Worm (Caenorhabditis elegans) whole organism, L2 larva: ENCODE data around the gene spop-1.

Experiments
- C34F6.9 ChIP-seq: fragments of 150-350 bp; optimal IDR thresholded peaks from 2 replicates; lab custom pipeline; 2014; ENCODE audit warnings: missing biosample characterization, missing genetic modification characterization
- F13H6.1 ChIP-seq: sonication (generic microtip); optimal IDR thresholded peaks from 2 replicates; lab custom pipeline; 2016; ENCODE audit warnings: missing genetic modification characterization, missing compliant biosample characterization
- R02D3.7 ChIP-seq: fragments of 150-350 bp; optimal IDR thresholded peaks from 2 replicates; lab custom pipeline; 2014; ENCODE audit warnings: missing biosample characterization, missing genetic modification characterization
- Y55F3AM.14 ChIP-seq: fragments of 200-800 bp; sonication (Bioruptor generic); optimal IDR thresholded peaks from 2 replicates; lab custom pipeline; 2018; ENCODE audit warnings: mild to moderate bottlenecking, missing genetic modification characterization, missing compliant biosample characterization
- ZK546.5 ChIP-seq: sonication (generic microtip); optimal IDR thresholded peaks from 2 replicates; lab custom pipeline; 2017; ENCODE audit warnings: missing biosample characterization, missing genetic modification characterization
- alr-1 ChIP-seq: fragments of 150-350 bp; optimal IDR thresholded peaks from 2 replicates; lab custom pipeline; 2014; ENCODE audit warnings: missing biosample characterization, missing genetic modification characterization
- aly-2 ChIP-seq: fragments of 150-350 bp; optimal IDR thresholded peaks from 2 replicates; lab custom pipeline; 2014; ENCODE audit warnings: missing biosample characterization, missing genetic modification characterization
- ama-1 ChIP-seq: fragments of 150-350 bp; optimal IDR thresholded peaks from 2 replicates; lab custom pipeline; 2018; ENCODE audit warnings: inconsistent platforms
- blmp-1 ChIP-seq: sonication (generic microtip); optimal IDR thresholded peaks from 2 replicates; lab custom pipeline; 2017; ENCODE audit warnings: missing genetic modification characterization, mild to moderate bottlenecking, missing compliant biosample characterization, antibody characterized with exemption, moderate library complexity; ENCODE audit not compliant: insufficient read depth
- ceh-16 ChIP-seq: fragments of 150-350 bp; optimal IDR thresholded peaks from 2 replicates; lab custom pipeline; 2014; ENCODE audit warnings: missing biosample characterization, missing genetic modification characterization
- ceh-82 ChIP-seq: fragments of 150-350 bp; optimal IDR thresholded peaks from 2 replicates; lab custom pipeline; 2014; ENCODE audit warnings: missing biosample characterization, missing genetic modification characterization
- crh-2 ChIP-seq: sonication (generic microtip); optimal IDR thresholded peaks from 2 replicates; lab custom pipeline; 2017; ENCODE audit warnings: missing biosample characterization, missing genetic modification characterization
- egl-27 ChIP-seq: sonication (generic microtip); optimal IDR thresholded peaks from 3 replicates; lab custom pipeline; 2017; ENCODE audit warnings: missing biosample characterization, missing genetic modification reagents, missing genetic modification characterization
- elt-1 ChIP-seq: fragments of 150-350 bp; optimal IDR thresholded peaks from 2 replicates; lab custom pipeline; 2014; ENCODE audit warnings: missing biosample characterization, missing genetic modification characterization
- fos-1 ChIP-seq: fragments of 150-350 bp; optimal IDR thresholded peaks from 2 replicates; lab custom pipeline; 2014; ENCODE audit warnings: missing biosample characterization, missing genetic modification characterization
- gmeb-1 ChIP-seq: fragments of 150-350 bp; optimal IDR thresholded peaks from 2 replicates; lab custom pipeline; 2014; ENCODE audit warnings: missing biosample characterization, missing genetic modification characterization
- lin-11 ChIP-seq: fragments of 150-350 bp; sonication (generic microtip); optimal IDR thresholded peaks from 2 replicates; lab custom pipeline; 2014; ENCODE audit warnings: missing biosample characterization, missing genetic modification characterization, inconsistent platforms, mixed read lengths
- lin-13 ChIP-seq: fragments of 150-350 bp; optimal IDR thresholded peaks from 2 replicates; lab custom pipeline; 2014; ENCODE audit warnings: missing biosample characterization, missing genetic modification reagents, missing genetic modification characterization
- lsy-2 ChIP-seq, 2 experiments: fragments of 150-350 bp in 1 of 2; sonication (generic microtip) in 1 of 2; optimal IDR thresholded peaks; 2 replicates each; lab custom pipeline; 2014 to 2017; ENCODE audit warnings: missing biosample characterization in 2 of 2, missing genetic modification characterization in 2 of 2
- mbf-1 ChIP-seq: sonication (generic microtip); optimal IDR thresholded peaks from 2 replicates; lab custom pipeline; 2017; ENCODE audit warnings: missing biosample characterization, missing genetic modification characterization
- mdl-1 ChIP-seq, 2 experiments: fragments of 150-350 bp in 1 of 2; sonication (generic microtip) in 1 of 2; optimal IDR thresholded peaks; 2 replicates each; lab custom pipeline; 2017; ENCODE audit warnings: missing biosample characterization in 2 of 2, missing genetic modification characterization in 2 of 2
- nhr-11 ChIP-seq: fragments of 150-350 bp; optimal IDR thresholded peaks from 2 replicates; lab custom pipeline; 2014; ENCODE audit warnings: missing biosample characterization, missing genetic modification characterization
- nhr-129 ChIP-seq: fragments of 150-350 bp; optimal IDR thresholded peaks from 2 replicates; lab custom pipeline; 2014; ENCODE audit warnings: missing biosample characterization, missing genetic modification characterization
- nhr-21 ChIP-seq: fragments of 150-350 bp; optimal IDR thresholded peaks from 2 replicates; lab custom pipeline; 2014; ENCODE audit warnings: missing biosample characterization, missing genetic modification characterization
- nhr-23 ChIP-seq: fragments of 150-350 bp; optimal IDR thresholded peaks from 2 replicates; lab custom pipeline; 2014; ENCODE audit warnings: missing biosample characterization, missing genetic modification reagents, missing genetic modification characterization
- nhr-237 ChIP-seq: fragments of 150-350 bp; optimal IDR thresholded peaks from 2 replicates; lab custom pipeline; 2014; ENCODE audit warnings: missing biosample characterization, missing genetic modification characterization
- nhr-25 ChIP-seq: fragments of 150-350 bp; sonication (generic microtip); optimal IDR thresholded peaks from 3 replicates; lab custom pipeline; 2014; ENCODE audit warnings: missing biosample characterization, missing genetic modification characterization
- nhr-6 ChIP-seq: fragments of 150-350 bp; optimal IDR thresholded peaks from 2 replicates; lab custom pipeline; 2014; ENCODE audit warnings: missing biosample characterization, missing genetic modification characterization
- nhr-77 ChIP-seq: fragments of 150-350 bp; optimal IDR thresholded peaks from 2 replicates; lab custom pipeline; 2014; ENCODE audit warnings: missing biosample characterization, missing genetic modification characterization
- peb-1 ChIP-seq: fragments of 150-350 bp; optimal IDR thresholded peaks from 2 replicates; lab custom pipeline; 2014; ENCODE audit warnings: missing biosample characterization, missing genetic modification characterization
- skn-1 ChIP-seq: sonication (generic microtip); optimal IDR thresholded peaks from 2 replicates; lab custom pipeline; 2017; ENCODE audit warnings: missing biosample characterization, missing genetic modification characterization
- sma-3 ChIP-seq: sonication (generic microtip); optimal IDR thresholded peaks from 2 replicates; lab custom pipeline; 2016; ENCODE audit warnings: missing genetic modification reagents, missing genetic modification characterization, missing compliant biosample characterization
- sma-9 ChIP-seq, 2 experiments: fragments of 150-350 bp in 1 of 2; sonication (generic microtip) in 1 of 2; optimal IDR thresholded peaks; 2 replicates each; lab custom pipeline; 2014 to 2016; ENCODE audit warnings: missing genetic modification characterization in 2 of 2, mild to moderate bottlenecking in 1 of 2, missing biosample characterization in 1 of 2, missing compliant biosample characterization in 1 of 2, missing genetic modification reagents in 1 of 2, moderate library complexity in 1 of 2
- unc-39 ChIP-seq: fragments of 150-350 bp; optimal IDR thresholded peaks from 2 replicates; lab custom pipeline; 2014; ENCODE audit warnings: missing biosample characterization, missing genetic modification characterization
- unc-55 ChIP-seq: fragments of 150-350 bp; sonication (generic microtip); optimal IDR thresholded peaks from 3 replicates; lab custom pipeline; 2014; ENCODE audit warnings: missing biosample characterization, missing genetic modification reagents, missing genetic modification characterization
- zag-1 ChIP-seq: fragments of 150-350 bp; optimal IDR thresholded peaks from 2 replicates; lab custom pipeline; 2014; ENCODE audit warnings: missing biosample characterization, missing genetic modification characterization
- ztf-1 ChIP-seq: fragments of 200-800 bp; sonication (Bioruptor generic); conservative IDR thresholded peaks from 2 replicates; pipeline ENCODE4 v1.3.6; 2022; ENCODE audit warnings: missing genetic modification characterization, missing compliant biosample characterization
- ztf-11 ChIP-seq: sonication (generic microtip); optimal IDR thresholded peaks from 2 replicates; lab custom pipeline; 2017; ENCODE audit warnings: missing biosample characterization, missing genetic modification characterization
- ztf-4 ChIP-seq: fragments of 150-350 bp; optimal IDR thresholded peaks from 2 replicates; lab custom pipeline; 2014; ENCODE audit warnings: missing biosample characterization, missing genetic modification characterization

The spop-1 gene

ce11 chrIII:10095377-10095776 is 2.5 kb downstream of the spop-1 start:
- TF ChIP-seq lsy-2 (tag; optimal IDR thresholded peaks at IDR 0.05; lab: Kevin White, UChicago) (peak in 1 of 2 experiments; percentile 66), mbf-1 (no peak)

DNA sequence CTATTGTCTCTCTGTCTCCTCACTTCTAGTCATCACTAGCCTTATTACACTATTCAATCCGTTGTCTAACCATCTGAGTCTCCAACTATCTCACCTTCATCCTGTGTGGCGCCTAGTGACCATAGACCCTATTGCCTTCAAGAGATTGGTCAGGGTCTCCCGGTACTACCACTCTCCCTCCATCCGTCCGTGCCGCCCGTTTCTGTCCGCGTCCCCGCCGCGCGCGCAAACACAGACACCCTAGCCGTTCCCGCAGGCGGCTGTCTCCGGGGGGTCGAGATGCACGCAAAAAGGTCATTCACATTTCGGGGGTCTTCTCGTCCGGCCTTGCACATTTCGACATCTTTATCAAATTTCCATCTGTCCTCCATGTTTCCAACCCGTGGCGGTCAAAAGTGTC is 3.3 kb downstream of the spop-1 start:
- TF ChIP-seq ztf-4 (tag; lab: Kevin White, UChicago), result no peak
- no peak for TF ChIP-seq blmp-1 (tag; lab: Kevin White, UChicago)
- no peak for TF ChIP-seq egl-27 (tag; lab: Kevin White, UChicago)
- no peak for TF ChIP-seq mdl-1 (tag; optimal IDR thresholded peaks at IDR 0.05; lab: Kevin White, UChicago)
- TF ChIP-seq nhr-23 (tag; lab: Kevin White, UChicago), result no peak
- TF ChIP-seq elt-1 (tag; lab: Kevin White, UChicago), result no peak
- peak; percentile 55 for TF ChIP-seq nhr-21 (tag; lab: Kevin White, UChicago)
- TF ChIP-seq nhr-6 (tag; lab: Kevin White, UChicago), result no peak
- no peak for TF ChIP-seq fos-1
- no peak for TF ChIP-seq peb-1 (tag; lab: Kevin White, UChicago)
- no peak for TF ChIP-seq nhr-129
- TF ChIP-seq nhr-11 (tag; lab: Kevin White, UChicago), result no peak
- no peak for TF ChIP-seq mbf-1
- TF ChIP-seq unc-55 (GFP tag; lab: Kevin White, UChicago), result no peak
- TF ChIP-seq ZK546.5 (tag; lab: Kevin White, UChicago), result no peak
- TF ChIP-seq alr-1, result no peak
- TF ChIP-seq unc-39 (tag; lab: Kevin White, UChicago), result no peak
- TF ChIP-seq lsy-2 (tag; optimal IDR thresholded peaks at IDR 0.05; lab: Kevin White, UChicago), result peak in 1 of 2 experiments; percentile 47
- peak; percentile 51 for TF ChIP-seq ceh-16 (tag; lab: Kevin White, UChicago)
- TF ChIP-seq nhr-237 (tag; lab: Kevin White, UChicago), result no peak
- no peak for TF ChIP-seq R02D3.7 (tag; lab: Kevin White, UChicago)
- TF ChIP-seq aly-2 (tag; lab: Kevin White, UChicago), result no peak
- no peak for TF ChIP-seq skn-1 (tag; lab: Kevin White, UChicago)
- TF ChIP-seq ztf-11 (tag; lab: Kevin White, UChicago), result no peak
- TF ChIP-seq sma-9 (GFP tag; optimal IDR thresholded peaks at IDR 0.05; lab: Kevin White, UChicago), result peak; percentile 19
- TF ChIP-seq sma-9 (tag; optimal IDR thresholded peaks at IDR 0.05; lab: Kevin White, UChicago), result no peak
- TF ChIP-seq nhr-25, result peak; percentile 43
- TF ChIP-seq zag-1 (tag; lab: Kevin White, UChicago), result no peak
- TF ChIP-seq F13H6.1 (tag; lab: Kevin White, UChicago), result peak; percentile 54
- TF ChIP-seq sma-3, result peak; percentile 20
- no peak for TF ChIP-seq C34F6.9 (tag; lab: Kevin White, UChicago)

ce11 chrIII:10093093-10093492 is 4.8 kb downstream of the spop-1 start:
- TF ChIP-seq crh-2 (tag; lab: Kevin White, UChicago), result no peak
- TF ChIP-seq ZK546.5 (tag; lab: Kevin White, UChicago), result no peak
- TF ChIP-seq ceh-16 (tag; lab: Kevin White, UChicago), result no peak
- no peak for TF ChIP-seq zag-1 (tag; lab: Kevin White, UChicago)
- no peak for TF ChIP-seq nhr-25
- TF ChIP-seq nhr-77 (tag; lab: Kevin White, UChicago), result no peak
- TF ChIP-seq ztf-11 (tag; lab: Kevin White, UChicago), result no peak
- no peak for TF ChIP-seq mbf-1
- TF ChIP-seq nhr-237 (tag; lab: Kevin White, UChicago), result no peak
- TF ChIP-seq Y55F3AM.14, result no peak
- no peak for TF ChIP-seq sma-9 (GFP tag; optimal IDR thresholded peaks at IDR 0.05; lab: Kevin White, UChicago)
- TF ChIP-seq sma-9 (tag; optimal IDR thresholded peaks at IDR 0.05; lab: Kevin White, UChicago), result no peak
- no peak for TF ChIP-seq elt-1 (tag; lab: Kevin White, UChicago)
- TF ChIP-seq nhr-6 (tag; lab: Kevin White, UChicago), result no peak
- TF ChIP-seq lin-13 (GFP tag; lab: Kevin White, UChicago), result peak; percentile 23
- TF ChIP-seq C34F6.9 (tag; lab: Kevin White, UChicago), result no peak
- peak; percentile 57 for TF ChIP-seq unc-55 (GFP tag; lab: Kevin White, UChicago)
- no peak for TF ChIP-seq peb-1 (tag; lab: Kevin White, UChicago)
- peak; percentile 21 for TF ChIP-seq nhr-129
- TF ChIP-seq ztf-1 (GFP tag; lab: Robert Waterston, UW), result no peak
- peak in 1 of 2 experiments; percentile 48 for TF ChIP-seq lsy-2 (tag; optimal IDR thresholded peaks at IDR 0.05; lab: Kevin White, UChicago)
- TF ChIP-seq ama-1, result no peak
- no peak for TF ChIP-seq ceh-82
- peak; percentile 81 for TF ChIP-seq gmeb-1 (tag; lab: Kevin White, UChicago)
- no peak for TF ChIP-seq egl-27 (tag; lab: Kevin White, UChicago)
- no peak for TF ChIP-seq sma-3
- TF ChIP-seq lin-11 (tag; lab: Kevin White, UChicago), result no peak
